Worm (Caenorhabditis elegans) whole organism, L3 larva: ENCODE results near the gene Y40B10A.11.

Source experiments
- R02D3.7 ChIP-seq: fragments of 150-350 bp; optimal IDR thresholded peaks from 2 replicates; lab custom pipeline; 2014; ENCODE audit warnings: missing biosample characterization, missing genetic modification characterization
- ZK546.5 ChIP-seq: sonication (generic microtip); optimal IDR thresholded peaks from 2 replicates; lab custom pipeline; 2017; ENCODE audit warnings: missing biosample characterization, missing genetic modification characterization
- aly-2 ChIP-seq: fragments of 150-350 bp; optimal IDR thresholded peaks from 2 replicates; lab custom pipeline; 2014; ENCODE audit warnings: missing biosample characterization, missing genetic modification characterization
- ceh-16 ChIP-seq: sonication (generic microtip); optimal IDR thresholded peaks from 2 replicates; lab custom pipeline; 2017; ENCODE audit warnings: missing biosample characterization, missing genetic modification characterization
- ceh-82 ChIP-seq: fragments of 150-350 bp; optimal IDR thresholded peaks from 2 replicates; lab custom pipeline; 2014; ENCODE audit warnings: missing biosample characterization, missing genetic modification characterization
- ceh-9 ChIP-seq: sonication (generic microtip); optimal IDR thresholded peaks from 2 replicates; lab custom pipeline; 2018; ENCODE audit warnings: missing biosample characterization, missing genetic modification characterization
- daf-12 ChIP-seq: fragments of 150-350 bp; optimal IDR thresholded peaks from 2 replicates; lab custom pipeline; 2014; ENCODE audit warnings: missing biosample characterization, missing genetic modification reagents, missing genetic modification characterization
- egl-27 ChIP-seq: sonication (generic microtip); optimal IDR thresholded peaks from 4 replicates; lab custom pipeline; 2017; ENCODE audit warnings: missing biosample characterization, missing genetic modification reagents, missing genetic modification characterization
- egl-5 ChIP-seq: fragments of 150-350 bp; optimal IDR thresholded peaks from 2 replicates; lab custom pipeline; 2017; ENCODE audit warnings: missing biosample characterization, missing genetic modification reagents, missing genetic modification characterization, inconsistent platforms
- elt-2 ChIP-seq: sonication (generic microtip); optimal IDR thresholded peaks from 2 replicates; lab custom pipeline; 2016; ENCODE audit warnings: missing genetic modification reagents, mild to moderate bottlenecking, missing genetic modification characterization, missing compliant biosample characterization
- eor-1 ChIP-seq, 2 experiments: fragments of 150-350 bp; optimal IDR thresholded peaks; 2 replicates each; lab custom pipeline; 2014 to 2018; ENCODE audit warnings: missing biosample characterization in 2 of 2, missing genetic modification characterization in 2 of 2
- fos-1 ChIP-seq: fragments of 150-350 bp; optimal IDR thresholded peaks from 2 replicates; lab custom pipeline; 2014; ENCODE audit warnings: missing biosample characterization, missing genetic modification characterization
- hmg-11 ChIP-seq: sonication (generic microtip); optimal IDR thresholded peaks from 2 replicates; lab custom pipeline; 2016; ENCODE audit warnings: missing genetic modification characterization, missing compliant biosample characterization
- lin-15B ChIP-seq: fragments of 150-350 bp; optimal IDR thresholded peaks from 2 replicates; lab custom pipeline; 2014; ENCODE audit warnings: missing biosample characterization, missing genetic modification characterization
- lsy-12 ChIP-seq: sonication (generic microtip); optimal IDR thresholded peaks from 2 replicates; lab custom pipeline; 2016; ENCODE audit warnings: mild to moderate bottlenecking, missing genetic modification characterization, missing compliant biosample characterization
- mdl-1 ChIP-seq: fragments of 150-350 bp; optimal IDR thresholded peaks from 2 replicates; lab custom pipeline; 2014; ENCODE audit warnings: missing biosample characterization, missing genetic modification characterization
- mml-1 ChIP-seq: fragments of 150-350 bp; sonication (generic microtip); optimal IDR thresholded peaks from 3 replicates; lab custom pipeline; 2014; ENCODE audit warnings: missing biosample characterization, missing genetic modification characterization
- nhr-23 ChIP-seq: fragments of 150-350 bp; optimal IDR thresholded peaks from 2 replicates; lab custom pipeline; 2014; ENCODE audit warnings: missing biosample characterization, missing genetic modification reagents, missing genetic modification characterization
- nhr-237 ChIP-seq: fragments of 150-350 bp; optimal IDR thresholded peaks from 2 replicates; lab custom pipeline; 2014; ENCODE audit warnings: missing biosample characterization, missing genetic modification characterization
- nhr-25 ChIP-seq: sonication (generic microtip); optimal IDR thresholded peaks from 2 replicates; lab custom pipeline; 2017; ENCODE audit warnings: missing biosample characterization, missing genetic modification characterization
- nhr-28 ChIP-seq: fragments of 150-350 bp; optimal IDR thresholded peaks from 2 replicates; lab custom pipeline; 2014; ENCODE audit warnings: missing biosample characterization, missing genetic modification characterization
- nhr-43 ChIP-seq: sonication (generic microtip); optimal IDR thresholded peaks from 2 replicates; lab custom pipeline; 2016; ENCODE audit warnings: mild to moderate bottlenecking, missing genetic modification characterization, missing compliant biosample characterization; ENCODE audit not compliant: poor library complexity, severe bottlenecking
- nhr-67 ChIP-seq: fragments of 150-350 bp; optimal IDR thresholded peaks from 2 replicates; lab custom pipeline; 2014; ENCODE audit warnings: missing biosample characterization, missing genetic modification characterization
- nhr-76 ChIP-seq: fragments of 150-350 bp; sonication (generic microtip); optimal IDR thresholded peaks from 5 replicates; lab custom pipeline; 2014; ENCODE audit warnings: missing biosample characterization, missing genetic modification characterization
- nhr-77 ChIP-seq: fragments of 150-350 bp; optimal IDR thresholded peaks from 2 replicates; lab custom pipeline; 2014; ENCODE audit warnings: missing biosample characterization, missing genetic modification characterization
- pha-4 ChIP-seq: fragments of 150-350 bp; optimal IDR thresholded peaks from 2 replicates; lab custom pipeline; 2014; ENCODE audit warnings: missing biosample characterization, missing genetic modification reagents, missing genetic modification characterization
- pqm-1 ChIP-seq: fragments of 150-350 bp; optimal IDR thresholded peaks from 2 replicates; lab custom pipeline; 2017; ENCODE audit warnings: missing biosample characterization, missing genetic modification characterization, inconsistent platforms
- sea-2 ChIP-seq: fragments of 150-350 bp; sonication (generic microtip); optimal IDR thresholded peaks from 4 replicates; lab custom pipeline; 2014; ENCODE audit warnings: missing biosample characterization, missing genetic modification reagents, missing genetic modification characterization
- skn-1 ChIP-seq: fragments of 150-350 bp; optimal IDR thresholded peaks from 2 replicates; lab custom pipeline; 2014; ENCODE audit warnings: missing biosample characterization, missing genetic modification characterization
- snpc-4 ChIP-seq: fragments of 150-350 bp; optimal IDR thresholded peaks from 2 replicates; lab custom pipeline; 2014; ENCODE audit warnings: missing biosample characterization, missing genetic modification characterization
- tbx-2 ChIP-seq: sonication (generic microtip); optimal IDR thresholded peaks from 2 replicates; lab custom pipeline; 2016; ENCODE audit warnings: mild to moderate bottlenecking, missing genetic modification characterization, missing compliant biosample characterization
- unc-39 ChIP-seq: sonication (generic microtip); optimal IDR thresholded peaks from 4 replicates; lab custom pipeline; 2017; ENCODE audit warnings: missing biosample characterization, missing genetic modification characterization
- unc-62 ChIP-seq: fragments of 150-350 bp; sonication (generic microtip); optimal IDR thresholded peaks from 4 replicates; lab custom pipeline; 2014; ENCODE audit warnings: missing biosample characterization, missing genetic modification reagents, missing genetic modification characterization
- ztf-11 ChIP-seq: fragments of 150-350 bp; optimal IDR thresholded peaks from 2 replicates; lab custom pipeline; 2014; ENCODE audit warnings: missing biosample characterization, missing genetic modification characterization
- ztf-4 ChIP-seq: fragments of 150-350 bp; optimal IDR thresholded peaks from 2 replicates; lab custom pipeline; 2014; ENCODE audit warnings: missing biosample characterization, missing genetic modification characterization

Y40B10A.11 gene

DNA sequence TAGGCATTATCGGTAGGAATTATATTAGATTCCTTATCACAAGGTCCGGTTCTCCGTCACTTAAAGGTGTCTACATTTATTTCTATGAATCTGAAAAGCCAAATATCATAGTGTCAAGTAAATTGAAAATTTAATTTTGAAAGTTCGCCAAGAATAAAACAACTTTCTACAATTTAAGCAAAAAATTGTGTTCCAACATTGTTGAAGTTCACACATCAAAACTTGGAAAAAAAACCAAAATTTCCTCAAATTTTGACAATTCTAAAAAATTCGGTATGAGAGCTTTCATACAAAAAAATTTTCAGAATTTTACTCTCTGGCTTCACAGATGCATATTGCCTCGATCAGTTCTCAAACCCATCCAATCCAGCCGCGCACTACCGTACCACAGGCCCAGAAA, 39.6 kb downstream of the Y40B10A.11 start, which contains the start of gene F59A7.7:
F59A7.7 (plus strand) TSS at position 301 of the 400 bp plus-strand sequence.
- TF ChIP-seq fos-1 (tag; lab: Kevin White, UChicago) (no peak), nhr-77 (no peak), unc-62 (GFP tag; lab: Kevin White, UChicago) (no peak)

DNA sequence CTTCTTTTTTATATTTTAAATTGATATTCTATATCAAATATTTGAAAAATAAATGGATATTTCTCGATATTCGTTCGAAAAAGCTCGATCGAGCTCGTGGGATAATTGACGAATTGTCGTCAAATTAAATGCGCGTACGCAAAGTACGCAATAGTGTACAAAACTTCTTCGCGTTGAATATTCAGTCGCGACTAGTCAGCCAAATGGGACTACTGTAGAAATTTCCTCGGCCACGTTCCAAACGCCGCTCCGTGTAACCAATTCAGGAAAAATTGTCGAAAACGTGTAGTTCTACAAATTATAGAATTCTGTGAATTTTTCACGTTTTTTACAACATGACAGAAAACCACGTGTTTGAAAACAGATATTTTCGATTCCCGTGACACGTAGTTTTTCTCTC, 43.0 kb downstream of the Y40B10A.11 start:
- TF ChIP-seq ceh-9 (no peak), nhr-43 (tag; lab: Kevin White, UChicago) (peak; percentile 44), lin-15B (tag; lab: Kevin White, UChicago) (peak; percentile 68), ZK546.5 (tag; lab: Kevin White, UChicago) (no peak), elt-2 (tag; lab: Kevin White, UChicago) (peak; percentile 55), nhr-67 (no peak), ceh-82 (tag; lab: Kevin White, UChicago) (no peak), egl-5 (tag; lab: Kevin White, UChicago) (no peak), nhr-25 (tag; lab: Kevin White, UChicago) (no peak), nhr-23 (peak; percentile 35), pqm-1 (tag; lab: Kevin White, UChicago) (peak; percentile 11), nhr-76 (tag; lab: Kevin White, UChicago) (no peak), unc-39 (tag; lab: Kevin White, UChicago) (no peak), mdl-1 (tag; lab: Kevin White, UChicago) (no peak), R02D3.7 (tag; lab: Kevin White, UChicago) (peak; percentile 35), nhr-77 (no peak), eor-1 (tag; optimal IDR thresholded peaks at IDR 0.05; lab: Kevin White, UChicago) (no peak), mml-1 (tag; lab: Kevin White, UChicago) (no peak), fos-1 (tag; lab: Kevin White, UChicago) (no peak), ceh-16 (tag; lab: Kevin White, UChicago) (no peak), daf-12 (tag; lab: Kevin White, UChicago) (no peak), skn-1 (tag; lab: Kevin White, UChicago) (no peak)

ce11 chrV:2004659-2005058, 46.7 kb downstream of the Y40B10A.11 start, which contains the start of gene cysl-4:
Gene cysl-4 (plus strand): TSS chrV:2004959.
- TF ChIP-seq nhr-67 (no peak), snpc-4 (tag; lab: Kevin White, UChicago) (no peak), nhr-28 (tag; lab: Kevin White, UChicago) (no peak), lsy-12 (tag; lab: Kevin White, UChicago) (no peak), eor-1 (tag; optimal IDR thresholded peaks at IDR 0.05; lab: Kevin White, UChicago) (no peak), ceh-9 (no peak), sea-2 (GFP tag; lab: Kevin White, UChicago) (no peak), tbx-2 (tag; lab: Kevin White, UChicago) (no peak), nhr-25 (tag; lab: Kevin White, UChicago) (no peak), aly-2 (tag; lab: Kevin White, UChicago) (no peak), unc-62 (GFP tag; lab: Kevin White, UChicago) (no peak), mml-1 (tag; lab: Kevin White, UChicago) (no peak), egl-5 (tag; lab: Kevin White, UChicago) (no peak), daf-12 (tag; lab: Kevin White, UChicago) (no peak), egl-27 (tag; lab: Kevin White, UChicago) (no peak), skn-1 (tag; lab: Kevin White, UChicago) (no peak), ztf-4 (no peak), pha-4 (tag; lab: Kevin White, UChicago) (no peak), ZK546.5 (tag; lab: Kevin White, UChicago) (no peak)

ce11 chrV:2004229-2004628, 47.2 kb downstream of the Y40B10A.11 start, which contains the start of gene clec-206:
Gene clec-206 (minus strand): TSS chrV:2004329.
- TF ChIP-seq nhr-43 (tag; lab: Kevin White, UChicago) (no peak), lsy-12 (tag; lab: Kevin White, UChicago) (no peak), ztf-11 (tag; lab: Kevin White, UChicago) (no peak), unc-62 (GFP tag; lab: Kevin White, UChicago) (no peak), nhr-28 (tag; lab: Kevin White, UChicago) (no peak), hmg-11 (tag; lab: Kevin White, UChicago) (no peak), nhr-237 (tag; lab: Kevin White, UChicago) (no peak), mml-1 (tag; lab: Kevin White, UChicago) (no peak), eor-1 (tag; optimal IDR thresholded peaks at IDR 0.05; lab: Kevin White, UChicago) (no peak), nhr-23 (no peak), pqm-1 (tag; lab: Kevin White, UChicago) (no peak)
